Worm (Caenorhabditis elegans): ENCODE data around the gene K05B2.2.

ce11 chrX:4947749-4948148, 41.9 kb downstream of the K05B2.2 start, which contains the start of gene tyra-3:
- TF ChIP-seq tbx-8 (GFP tag; optimal IDR thresholded peaks at IDR 0.05) (no peak), pha-4 (tag; optimal IDR thresholded peaks at IDR 0.05) (no peak), blmp-1 (tag; optimal IDR thresholded peaks at IDR 0.05) (no peak), nhr-12 (tag; optimal IDR thresholded peaks at IDR 0.05) (no peak), nhr-237 (tag; optimal IDR thresholded peaks at IDR 0.05) (no peak), lin-13 (tag; optimal IDR thresholded peaks at IDR 0.05) (no peak)
